Worm (Caenorhabditis elegans) whole organism, L1 larva: ENCODE data around the gene str-149.
A peak's percentile ranks its signal among the peaks of the same experiment; 100 is the strongest.

ENCODE experiments used
- C04F5.9 ChIP-seq: sonication (generic microtip); optimal IDR thresholded peaks from 2 replicates; lab custom pipeline; 2016; ENCODE audit warnings: missing genetic modification characterization, missing compliant biosample characterization
- F16B12.6 ChIP-seq: fragments of 150-350 bp; optimal IDR thresholded peaks from 2 replicates; lab custom pipeline; 2014; ENCODE audit warnings: missing biosample characterization, missing genetic modification characterization
- aha-1 ChIP-seq: fragments of 150-350 bp; optimal IDR thresholded peaks from 2 replicates; lab custom pipeline; 2014; ENCODE audit warnings: missing biosample characterization, missing genetic modification characterization
- alr-1 ChIP-seq: fragments of 200-800 bp; sonication (Bioruptor generic); optimal IDR thresholded peaks from 2 replicates; lab custom pipeline; 2018; ENCODE audit warnings: borderline replicate concordance, mild to moderate bottlenecking, missing genetic modification characterization, missing compliant biosample characterization
- ama-1 ChIP-seq: fragments of 150-350 bp; optimal IDR thresholded peaks from 2 replicates; lab custom pipeline; 2014
- ceh-90 ChIP-seq: sonication (generic microtip); optimal IDR thresholded peaks from 2 replicates; lab custom pipeline; 2016; ENCODE audit warnings: missing genetic modification characterization, missing compliant biosample characterization
- ces-1 ChIP-seq: fragments of 150-350 bp; optimal IDR thresholded peaks from 2 replicates; lab custom pipeline; 2014; ENCODE audit warnings: missing biosample characterization, missing genetic modification reagents, missing genetic modification characterization
- dpl-1 ChIP-seq, 3 experiments: fragments of 150-350 bp in 2 of 3; sonication (generic microtip) in 1 of 3; optimal IDR thresholded peaks; 2 replicates each; lab custom pipeline; 2014 to 2017; ENCODE audit warnings: missing biosample characterization in 3 of 3, missing genetic modification characterization in 3 of 3, missing genetic modification reagents in 3 of 3
- efl-1 ChIP-seq, 4 experiments: fragments of 150-350 bp; optimal IDR thresholded peaks in 3 of 4; peaks in 1 of 4; 1 replicate in 1 of 4; 2 replicates in 3 of 4; lab custom pipeline; 2014; ENCODE audit warnings: missing biosample characterization in 2 of 4, missing genetic modification characterization in 2 of 4, missing genetic modification reagents in 2 of 4
- egl-27 ChIP-seq, 2 experiments: fragments of 150-350 bp in 1 of 2; sonication (generic microtip); optimal IDR thresholded peaks; 3 replicates each; lab custom pipeline; 2017 to 2018; ENCODE audit warnings: missing biosample characterization in 2 of 2, missing genetic modification characterization in 2 of 2, missing genetic modification reagents in 2 of 2
- ets-5 ChIP-seq: fragments of 200-800 bp; sonication (Bioruptor generic); IDR thresholded peaks from 2 replicates; pipeline ENCODE4 v1.3.6; 2022; ENCODE audit warnings: missing genetic modification characterization, missing compliant biosample characterization
- fkh-4 ChIP-seq: sonication (generic microtip); optimal IDR thresholded peaks from 2 replicates; lab custom pipeline; 2016; ENCODE audit warnings: missing compliant biosample characterization, missing genetic modification characterization, borderline replicate concordance
- hlh-4 ChIP-seq: sonication (generic microtip); optimal IDR thresholded peaks from 2 replicates; lab custom pipeline; 2016; ENCODE audit warnings: mild to moderate bottlenecking, missing genetic modification characterization, missing compliant biosample characterization
- irx-1 ChIP-seq: sonication (generic microtip); optimal IDR thresholded peaks from 2 replicates; lab custom pipeline; 2016; ENCODE audit warnings: missing genetic modification characterization, missing compliant biosample characterization
- isw-1 ChIP-seq: fragments of 200-800 bp; sonication (Bioruptor generic); IDR thresholded peaks from 2 replicates; pipeline ENCODE4 v1.3.6; 2022; ENCODE audit warnings: missing genetic modification characterization, missing compliant biosample characterization
- jun-1 ChIP-seq: fragments of 150-350 bp; optimal IDR thresholded peaks from 2 replicates; lab custom pipeline; 2014; ENCODE audit warnings: missing biosample characterization, missing genetic modification reagents, missing genetic modification characterization
- lin-13 ChIP-seq: fragments of 150-350 bp; optimal IDR thresholded peaks from 2 replicates; lab custom pipeline; 2014; ENCODE audit warnings: missing biosample characterization, missing genetic modification reagents, missing genetic modification characterization
- lin-14 ChIP-seq: fragments of 200-800 bp; sonication (Bioruptor generic); optimal IDR thresholded peaks from 2 replicates; lab custom pipeline; 2018; ENCODE audit warnings: mild to moderate bottlenecking, missing genetic modification characterization, moderate library complexity, missing compliant biosample characterization
- lin-15B ChIP-seq: fragments of 150-350 bp; sonication (generic microtip); optimal IDR thresholded peaks from 3 replicates; lab custom pipeline; 2014; ENCODE audit warnings: missing biosample characterization, missing genetic modification characterization
- lin-39 ChIP-seq: fragments of 150-350 bp; optimal IDR thresholded peaks from 2 replicates; lab custom pipeline; 2014; ENCODE audit warnings: missing biosample characterization, missing genetic modification reagents, missing genetic modification characterization
- lir-3 ChIP-seq: sonication (generic microtip); optimal IDR thresholded peaks from 2 replicates; lab custom pipeline; 2016; ENCODE audit warnings: mild to moderate bottlenecking, missing genetic modification characterization, moderate library complexity, missing compliant biosample characterization; ENCODE audit not compliant: poor library complexity
- lsy-2 ChIP-seq, 2 experiments: fragments of 150-350 bp; optimal IDR thresholded peaks; 2 replicates each; lab custom pipeline; 2014; ENCODE audit warnings: missing biosample characterization in 2 of 2, missing genetic modification characterization in 2 of 2
- mab-9 ChIP-seq: fragments of 200-800 bp; sonication (Bioruptor generic); IDR thresholded peaks from 2 replicates; pipeline ENCODE4 v1.3.6; 2022; ENCODE audit warnings: missing genetic modification reagents, missing genetic modification characterization, missing compliant biosample characterization
- mdl-1 ChIP-seq, 2 experiments: fragments of 150-350 bp; optimal IDR thresholded peaks; 2 replicates each; lab custom pipeline; 2014 to 2017; ENCODE audit warnings: missing biosample characterization in 2 of 2, missing genetic modification characterization in 2 of 2, inconsistent platforms in 1 of 2
- mep-1 ChIP-seq: fragments of 150-350 bp; optimal IDR thresholded peaks from 2 replicates; lab custom pipeline; 2014; ENCODE audit warnings: missing biosample characterization, missing genetic modification characterization
- nhr-11 ChIP-seq: fragments of 150-350 bp; optimal IDR thresholded peaks from 2 replicates; lab custom pipeline; 2014; ENCODE audit warnings: missing biosample characterization, missing genetic modification characterization
- nhr-20 ChIP-seq: sonication (generic microtip); optimal IDR thresholded peaks from 2 replicates; lab custom pipeline; 2016; ENCODE audit warnings: mild to moderate bottlenecking, missing genetic modification characterization, missing compliant biosample characterization
- nhr-237 ChIP-seq: fragments of 150-350 bp; optimal IDR thresholded peaks from 2 replicates; lab custom pipeline; 2014; ENCODE audit warnings: missing biosample characterization, missing genetic modification characterization
- nhr-28 ChIP-seq: fragments of 150-350 bp; optimal IDR thresholded peaks from 2 replicates; lab custom pipeline; 2014; ENCODE audit warnings: missing biosample characterization, missing genetic modification characterization
- nhr-71 ChIP-seq: sonication (generic microtip); optimal IDR thresholded peaks from 2 replicates; lab custom pipeline; 2016; ENCODE audit warnings: mild to moderate bottlenecking, missing genetic modification characterization, moderate library complexity, missing compliant biosample characterization
- nhr-77 ChIP-seq: fragments of 150-350 bp; optimal IDR thresholded peaks from 2 replicates; lab custom pipeline; 2014; ENCODE audit warnings: missing biosample characterization, missing genetic modification characterization
- pax-3 ChIP-seq: fragments of 200-800 bp; sonication (Bioruptor generic); optimal IDR thresholded peaks from 2 replicates; lab custom pipeline; 2018; ENCODE audit warnings: mild to moderate bottlenecking, missing genetic modification characterization, moderate library complexity, missing compliant biosample characterization
- rnt-1 ChIP-seq: sonication (generic microtip); optimal IDR thresholded peaks from 2 replicates; lab custom pipeline; 2016; ENCODE audit warnings: mild to moderate bottlenecking, missing genetic modification characterization, moderate library complexity, missing compliant biosample characterization
- skn-1 ChIP-seq: fragments of 150-350 bp; optimal IDR thresholded peaks from 2 replicates; lab custom pipeline; 2014; ENCODE audit warnings: missing biosample characterization, missing genetic modification characterization
- sox-4 ChIP-seq: sonication (generic microtip); optimal IDR thresholded peaks from 2 replicates; lab custom pipeline; 2016; ENCODE audit warnings: missing genetic modification characterization, missing compliant biosample characterization
- swsn-7 ChIP-seq: sonication (generic microtip); optimal IDR thresholded peaks from 2 replicates; lab custom pipeline; 2016; ENCODE audit warnings: missing genetic modification characterization, missing compliant biosample characterization
- tbx-2 ChIP-seq: sonication (generic microtip); optimal IDR thresholded peaks from 2 replicates; lab custom pipeline; 2016; ENCODE audit warnings: missing genetic modification characterization, missing compliant biosample characterization
- tlp-1 ChIP-seq: fragments of 150-350 bp; optimal IDR thresholded peaks from 2 replicates; lab custom pipeline; 2014; ENCODE audit warnings: missing biosample characterization, missing genetic modification characterization
- unc-30 ChIP-seq: sonication (generic microtip); optimal IDR thresholded peaks from 2 replicates; lab custom pipeline; 2017; ENCODE audit warnings: missing biosample characterization, missing genetic modification characterization
- unc-86 ChIP-seq: sonication (generic microtip); optimal IDR thresholded peaks from 2 replicates; lab custom pipeline; 2016; ENCODE audit warnings: missing genetic modification characterization, missing compliant biosample characterization
- unc-98 ChIP-seq: fragments of 200-800 bp; sonication (Bioruptor generic); IDR thresholded peaks from 2 replicates; pipeline ENCODE4 v1.3.6; 2022; ENCODE audit warnings: missing genetic modification characterization, missing compliant biosample characterization
- zip-4 ChIP-seq: fragments of 200-800 bp; sonication (Bioruptor generic); optimal IDR thresholded peaks from 2 replicates; lab custom pipeline; 2018; ENCODE audit warnings: mild to moderate bottlenecking, missing genetic modification characterization, moderate library complexity, missing compliant biosample characterization
- ztf-11 ChIP-seq, 2 experiments: sonication (generic microtip); optimal IDR thresholded peaks; 2 replicates each; lab custom pipeline; 2016 to 2017; ENCODE audit warnings: missing genetic modification characterization in 2 of 2, missing biosample characterization in 1 of 2, missing compliant biosample characterization in 1 of 2

The str-149 gene

ce11 chrV:16537908-16538446 is 35.3 kb upstream of the str-149 start, which contains the start of gene Y32B12B.2 (continued):
- TF ChIP-seq skn-1 (tag; lab: Kevin White, UChicago) (peak; percentile 6), unc-86 (peak; percentile 74), lin-15B (peak; percentile 44), irx-1 (tag; lab: Kevin White, UChicago) (peak; percentile 47), mep-1 (no peak), nhr-77 (tag; lab: Kevin White, UChicago) (no peak), sox-4 (tag; lab: Kevin White, UChicago) (no peak), lin-39 (tag; lab: Kevin White, UChicago) (peak; percentile 38), mab-9 (GFP tag; lab: Robert Waterston, UW) (0 out of 2 replicates have a peak, but pooled peaks have one; percentile 61), lin-13 (peak; percentile 3), nhr-71 (tag; lab: Kevin White, UChicago) (peak; percentile 77), ces-1 (GFP tag; lab: Kevin White, UChicago) (no peak), C04F5.9 (tag; lab: Kevin White, UChicago) (no peak)
- TF ChIP-seq, all 84 proteins: peak for 40

DNA sequence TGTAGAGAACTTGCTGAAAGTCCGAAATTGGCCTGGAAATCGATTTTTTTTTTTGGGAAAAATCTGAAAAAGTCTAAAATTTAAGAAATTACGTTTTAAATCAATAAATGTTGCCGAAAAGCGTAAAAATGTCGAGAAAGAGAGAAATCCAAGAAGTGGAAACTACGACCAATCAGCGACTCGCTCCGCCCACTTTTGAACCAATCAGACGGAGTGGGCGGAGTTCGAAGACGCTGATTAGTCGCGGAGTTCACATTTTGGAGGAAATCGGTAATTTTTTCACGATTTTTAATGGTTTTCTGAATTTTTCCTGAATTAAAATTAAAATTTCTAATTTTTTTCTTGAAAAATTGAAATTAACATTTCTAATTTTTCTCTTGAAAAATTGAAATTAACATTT is 33.6 kb upstream of the str-149 start:
- TF ChIP-seq nhr-20 (tag; lab: Kevin White, UChicago) (no peak), hlh-4 (no peak), lin-14 (GFP tag; lab: Kevin White, UChicago) (no peak), tbx-2 (tag; lab: Kevin White, UChicago) (no peak), isw-1 (no peak), ama-1 (lab: Kevin White, UChicago) (no peak), fkh-4 (tag; lab: Kevin White, UChicago) (no peak), nhr-237 (tag; lab: Kevin White, UChicago) (no peak), swsn-7 (no peak), lsy-2 (tag; optimal IDR thresholded peaks at IDR 0.05; lab: Kevin White, UChicago) (no peak), ets-5 (no peak), unc-30 (no peak), aha-1 (tag; lab: Kevin White, UChicago) (no peak), lin-15B (no peak), mdl-1 (tag; optimal IDR thresholded peaks at IDR 0.05; lab: Kevin White, UChicago) (no peak)

- no peak for TF ChIP-seq egl-27 (tag; optimal IDR thresholded peaks at IDR 0.05; lab: Kevin White, UChicago)
- no peak for TF ChIP-seq alr-1 (tag; lab: Kevin White, UChicago)
- TF ChIP-seq nhr-11 = no peak
- no peak for TF ChIP-seq isw-1
- no peak for TF ChIP-seq mab-9 (GFP tag; lab: Robert Waterston, UW)
- TF ChIP-seq ceh-90 (tag; lab: Kevin White, UChicago) = no peak
- no peak for TF ChIP-seq jun-1 (tag; lab: Kevin White, UChicago)
- TF ChIP-seq, all 84 proteins: peak for 0
These were observed 32.6 kb upstream of the str-149 start for ce11 chrV:16540657-16541056.

DNA sequence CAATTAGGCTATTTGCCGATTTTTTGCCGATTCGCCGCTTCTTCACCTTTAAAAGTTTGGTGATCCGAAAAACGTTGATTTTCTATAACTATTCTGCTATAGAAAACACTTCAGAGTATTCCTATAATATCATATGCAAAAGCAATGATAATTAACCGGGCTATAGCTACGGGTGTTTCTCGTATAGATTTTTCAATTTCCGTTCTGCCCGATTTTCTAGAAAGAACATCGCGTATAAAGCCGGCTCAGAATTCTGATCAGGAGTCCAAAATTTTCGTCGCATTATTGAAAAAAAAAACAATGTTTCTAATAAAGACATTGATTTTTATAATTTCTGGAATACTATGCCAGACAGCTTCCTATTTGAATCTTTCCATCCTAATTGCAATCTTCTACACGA is 22.6 kb upstream of the str-149 start, which contains the start of gene srbc-65:
Gene srbc-65, plus strand, starts transcription at position 301 of the 400 bp plus-strand sequence.
- TF ChIP-seq nhr-28 (tag; lab: Kevin White, UChicago) (no peak), nhr-77 (tag; lab: Kevin White, UChicago) (no peak), skn-1 (tag; lab: Kevin White, UChicago) (no peak), swsn-7 (no peak), lin-14 (GFP tag; lab: Kevin White, UChicago) (no peak), ces-1 (GFP tag; lab: Kevin White, UChicago) (no peak), unc-30 (no peak), efl-1 (optimal IDR thresholded peaks at IDR 0.05; lab: Kevin White, UChicago) (no peak), efl-1 (GFP tag; optimal IDR thresholded peaks at IDR 0.05 in 1 of 2; lab: Kevin White, UChicago) (no peak)

DNA sequence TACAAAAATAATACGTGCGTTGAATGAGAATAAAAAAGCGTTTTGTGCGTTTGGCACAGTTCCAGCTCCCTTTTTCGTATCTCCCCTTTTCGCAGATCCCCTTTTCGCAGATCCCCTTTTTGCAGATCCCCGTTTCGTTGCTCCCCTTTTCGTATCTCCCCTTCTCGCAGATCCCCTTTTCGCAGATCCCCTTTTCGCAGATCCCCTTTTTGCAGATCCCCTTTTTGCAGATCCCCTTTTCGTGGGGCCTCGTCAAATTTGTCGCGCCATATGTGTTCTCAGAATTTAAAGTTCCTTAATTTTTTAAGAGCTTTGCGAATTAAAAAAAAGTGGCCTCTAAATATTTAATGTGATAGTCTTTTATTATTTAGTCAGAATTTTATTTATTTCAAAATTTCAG is 20.3 kb upstream of the str-149 start, which contains the start of gene Y32B12B.4:
Gene Y32B12B.4, plus strand, starts transcription at position 399 of the 400 bp plus-strand sequence.
- TF ChIP-seq unc-98 (peak; percentile 72), sox-4 (tag; lab: Kevin White, UChicago) (no peak), alr-1 (tag; lab: Kevin White, UChicago) (no peak), nhr-237 (tag; lab: Kevin White, UChicago) (no peak), lir-3 (tag; lab: Kevin White, UChicago) (no peak), ztf-11 (tag; optimal IDR thresholded peaks at IDR 0.05; lab: Kevin White, UChicago) (peak in 1 of 2 experiments; percentile 26), F16B12.6 (tag; lab: Kevin White, UChicago) (no peak), tlp-1 (tag; lab: Kevin White, UChicago) (no peak), zip-4 (GFP tag; lab: Kevin White, UChicago) (no peak), rnt-1 (tag; lab: Kevin White, UChicago) (peak; percentile 49), dpl-1 (GFP tag; optimal IDR thresholded peaks at IDR 0.05; lab: Kevin White, UChicago) (no peak), mep-1 (no peak), tbx-2 (tag; lab: Kevin White, UChicago) (peak; percentile 3), nhr-28 (tag; lab: Kevin White, UChicago) (no peak), pax-3 (tag; lab: Kevin White, UChicago) (no peak), isw-1 (no peak; the same call in 1 of the 2 replicates), mab-9 (GFP tag; lab: Robert Waterston, UW) (peak; percentile 24; the same call in 1 of the 2 replicates), nhr-20 (tag; lab: Kevin White, UChicago) (no peak)
